Worm (Caenorhabditis elegans) whole organism, mixed stage, embryonic: ENCODE data around the gene cest-25.
A peak's percentile ranks its signal among the peaks of the same experiment; 100 is the strongest.

Experiments used
- M03D4.4 ChIP-seq: sonication (generic microtip); optimal IDR thresholded peaks from 2 replicates; lab custom pipeline; 2017; ENCODE audit warnings: mild to moderate bottlenecking, missing genetic modification characterization, missing compliant biosample characterization
- bed-3 ChIP-seq: fragments of 200-800 bp; sonication (Bioruptor generic); optimal IDR thresholded peaks from 3 replicates; lab custom pipeline; 2018; ENCODE audit warnings: mild to moderate bottlenecking, missing genetic modification characterization, moderate library complexity, missing compliant biosample characterization
- ceh-43 ChIP-seq: fragments of 200-800 bp; sonication (Bioruptor generic); optimal IDR thresholded peaks from 2 replicates; lab custom pipeline; 2018; ENCODE audit warnings: mild to moderate bottlenecking, missing genetic modification characterization, moderate library complexity, missing compliant biosample characterization
- ceh-83 ChIP-seq: fragments of 200-800 bp; sonication (Bioruptor generic); optimal IDR thresholded peaks from 2 replicates; lab custom pipeline; 2018; ENCODE audit warnings: mild to moderate bottlenecking, missing genetic modification characterization, missing compliant biosample characterization
- ces-1 ChIP-seq: fragments of 150-350 bp; optimal IDR thresholded peaks from 2 replicates; lab custom pipeline; 2014; ENCODE audit warnings: missing biosample characterization, missing genetic modification reagents, missing genetic modification characterization
- cnd-1 ChIP-seq: fragments of 200-800 bp; sonication (Bioruptor generic); optimal IDR thresholded peaks from 2 replicates; lab custom pipeline; 2018; ENCODE audit warnings: mild to moderate bottlenecking, missing genetic modification characterization, missing compliant biosample characterization
- drap-1 ChIP-seq: fragments of 200-800 bp; sonication (Bioruptor generic); optimal IDR thresholded peaks from 3 replicates; lab custom pipeline; 2018; ENCODE audit warnings: mild to moderate bottlenecking, missing genetic modification characterization, missing compliant biosample characterization
- elt-1 ChIP-seq: sonication (generic microtip); optimal IDR thresholded peaks from 2 replicates; lab custom pipeline; 2017; ENCODE audit warnings: missing genetic modification characterization, mild to moderate bottlenecking, missing compliant biosample characterization, antibody characterized with exemption, moderate library complexity, borderline replicate concordance; ENCODE audit not compliant: insufficient read depth
- flh-1 ChIP-seq: fragments of 200-800 bp; sonication (Bioruptor generic); optimal IDR thresholded peaks from 2 replicates; lab custom pipeline; 2018; ENCODE audit warnings: mild to moderate bottlenecking, missing genetic modification characterization, moderate library complexity, missing compliant biosample characterization
- ham-2 ChIP-seq: fragments of 200-800 bp; sonication (Bioruptor generic); optimal IDR thresholded peaks from 2 replicates; lab custom pipeline; 2018; ENCODE audit warnings: mild to moderate bottlenecking, missing genetic modification characterization, missing compliant biosample characterization
- hlh-1 ChIP-seq: fragments of 150-350 bp; optimal IDR thresholded peaks from 2 replicates; lab custom pipeline; 2014; ENCODE audit warnings: missing biosample characterization, missing genetic modification reagents, missing genetic modification characterization
- lin-13 ChIP-seq: fragments of 150-350 bp; optimal IDR thresholded peaks from 2 replicates; lab custom pipeline; 2014; ENCODE audit warnings: missing biosample characterization, missing genetic modification characterization
- lin-32 ChIP-seq: fragments of 200-800 bp; sonication (Bioruptor generic); optimal IDR thresholded peaks from 2 replicates; lab custom pipeline; 2018; ENCODE audit warnings: mild to moderate bottlenecking, missing genetic modification characterization, missing compliant biosample characterization
- lsy-2 ChIP-seq: fragments of 150-350 bp; optimal IDR thresholded peaks from 2 replicates; lab custom pipeline; 2014; ENCODE audit warnings: missing biosample characterization, missing genetic modification characterization
- mep-1 ChIP-seq: fragments of 150-350 bp; optimal IDR thresholded peaks from 2 replicates; lab custom pipeline; 2017; ENCODE audit warnings: missing biosample characterization, missing genetic modification reagents, missing genetic modification characterization, inconsistent platforms
- mls-2 ChIP-seq: sonication (generic microtip); optimal IDR thresholded peaks from 2 replicates; lab custom pipeline; 2016; ENCODE audit warnings: mild to moderate bottlenecking, missing genetic modification characterization, moderate library complexity, missing compliant biosample characterization
- nhr-12 ChIP-seq: fragments of 150-350 bp; optimal IDR thresholded peaks from 2 replicates; lab custom pipeline; 2014; ENCODE audit warnings: missing biosample characterization, missing genetic modification characterization
- nhr-2 ChIP-seq: fragments of 150-350 bp; optimal IDR thresholded peaks from 2 replicates; lab custom pipeline; 2014; ENCODE audit warnings: missing biosample characterization, missing genetic modification characterization
- nhr-237 ChIP-seq: fragments of 150-350 bp; optimal IDR thresholded peaks from 2 replicates; lab custom pipeline; 2014; ENCODE audit warnings: missing biosample characterization, missing genetic modification characterization
- nhr-28 ChIP-seq: fragments of 150-350 bp; optimal IDR thresholded peaks from 2 replicates; lab custom pipeline; 2014; ENCODE audit warnings: missing biosample characterization, missing genetic modification characterization
- nhr-76 ChIP-seq: sonication (generic microtip); optimal IDR thresholded peaks from 2 replicates; lab custom pipeline; 2017; ENCODE audit warnings: missing biosample characterization, missing genetic modification characterization
- pha-4 ChIP-seq: fragments of 150-350 bp; optimal IDR thresholded peaks from 2 replicates; lab custom pipeline; 2018; ENCODE audit warnings: missing biosample characterization, missing genetic modification reagents, missing genetic modification characterization
- sptf-1 ChIP-seq: sonication (generic microtip); optimal IDR thresholded peaks from 2 replicates; lab custom pipeline; 2017; ENCODE audit warnings: mild to moderate bottlenecking, missing genetic modification characterization, moderate library complexity, missing compliant biosample characterization
- unc-120 ChIP-seq: sonication (generic microtip); optimal IDR thresholded peaks from 2 replicates; lab custom pipeline; 2017; ENCODE audit warnings: missing genetic modification characterization, missing compliant biosample characterization; ENCODE audit not compliant: poor library complexity, severe bottlenecking
- unc-39 ChIP-seq: fragments of 150-350 bp; optimal IDR thresholded peaks from 2 replicates; lab custom pipeline; 2014; ENCODE audit warnings: missing biosample characterization, missing genetic modification characterization
- ztf-11 ChIP-seq: fragments of 150-350 bp; optimal IDR thresholded peaks from 2 replicates; lab custom pipeline; 2014; ENCODE audit warnings: missing biosample characterization, missing genetic modification characterization

Gene cest-25

DNA sequence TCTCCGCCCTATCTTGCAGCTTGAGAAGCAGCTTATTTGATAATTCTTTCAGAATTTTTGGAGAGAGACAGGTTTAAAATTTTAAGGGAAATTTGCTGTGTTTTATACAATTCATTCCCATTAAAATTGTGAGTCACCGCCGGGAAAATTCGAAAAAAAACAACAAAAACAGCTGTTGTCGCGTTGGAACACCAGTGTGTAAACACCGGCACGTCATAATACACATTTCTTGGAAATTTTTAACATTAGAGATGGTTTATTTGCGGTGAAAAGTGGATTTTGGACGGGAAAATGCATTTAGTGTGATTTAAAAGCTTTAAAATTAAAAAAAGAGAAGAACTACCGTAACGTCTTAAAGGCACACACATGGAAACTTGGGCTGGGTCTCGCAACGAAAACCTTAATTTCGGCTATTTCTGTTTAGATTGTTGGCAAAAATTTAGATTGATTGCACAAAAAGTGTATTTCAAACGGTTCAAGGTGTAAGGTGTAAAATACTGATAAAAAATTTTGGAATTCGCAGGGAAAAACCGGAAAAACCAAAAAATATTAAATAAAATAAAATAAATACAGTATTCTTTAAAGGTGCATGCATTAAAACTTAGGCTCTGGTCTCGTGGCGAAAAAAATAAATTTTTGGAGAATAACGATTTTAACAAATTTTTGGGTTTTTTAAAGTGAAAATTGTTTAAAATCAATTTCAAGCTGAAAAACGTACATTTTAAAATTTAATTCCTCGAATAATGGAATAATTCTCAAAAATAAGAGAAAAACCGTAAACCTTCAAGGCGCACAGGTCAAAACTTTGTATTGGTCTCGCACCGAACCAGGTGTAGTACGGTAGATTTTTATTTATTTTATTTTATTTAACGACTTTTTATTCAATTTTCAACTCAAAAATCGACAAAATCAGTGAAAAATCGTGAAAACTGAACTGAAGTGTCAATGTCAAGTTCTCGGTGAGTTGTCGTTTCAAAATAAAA lies 13.8 kb downstream of the cest-25 start, which contains the start of gene cosa-1:
cosa-1 (plus strand) TSS at position 896 of the 983 bp plus-strand sequence.
- TF ChIP-seq hlh-1 (tag; lab: Kevin White, UChicago) (peak; percentile 30), drap-1 (GFP tag; lab: Kevin White, UChicago) (no peak)

ce11 chrIII:2724992-2725220 lies 14.4 kb downstream of the cest-25 start, which contains the start of gene Y71H2AM.11:
TSS of gene Y71H2AM.11 (minus strand) at chrIII:2725092.
- no peak for TF ChIP-seq nhr-237 (tag; lab: Kevin White, UChicago)
- no peak for TF ChIP-seq mls-2 (tag; lab: Kevin White, UChicago)
- TF ChIP-seq cnd-1 (tag; lab: Kevin White, UChicago) = no peak
- no peak for TF ChIP-seq nhr-12 (tag; lab: Kevin White, UChicago)
- no peak for TF ChIP-seq elt-1
- TF ChIP-seq unc-39 (tag; lab: Kevin White, UChicago) = no peak
- no peak for TF ChIP-seq ces-1 (GFP tag; lab: Kevin White, UChicago)
- TF ChIP-seq ceh-43 (GFP tag; lab: Kevin White, UChicago) = no peak
- no peak for TF ChIP-seq ceh-83 (GFP tag; lab: Kevin White, UChicago)
- TF ChIP-seq M03D4.4 (tag; lab: Kevin White, UChicago) = no peak
- no peak for TF ChIP-seq lsy-2 (tag; lab: Kevin White, UChicago)
- no peak for TF ChIP-seq ztf-11 (tag; lab: Kevin White, UChicago)
- no peak for TF ChIP-seq mep-1 (tag; lab: Kevin White, UChicago)
- no peak for TF ChIP-seq bed-3 (GFP tag; lab: Kevin White, UChicago)
- TF ChIP-seq sptf-1 (tag; lab: Kevin White, UChicago) = no peak
- no peak for TF ChIP-seq lin-13 (tag; lab: Kevin White, UChicago)
- TF ChIP-seq flh-1 (GFP tag; lab: Kevin White, UChicago) = no peak
- TF ChIP-seq unc-120 (tag; lab: Kevin White, UChicago) = no peak

ce11 chrIII:2716514-2716913 lies 22.8 kb downstream of the cest-25 start, which contains the start of gene tmem-132:
TSS of gene tmem-132 (minus strand) at chrIII:2716614.
- TF ChIP-seq nhr-28 (tag; lab: Kevin White, UChicago) = no peak
- TF ChIP-seq ces-1 (GFP tag; lab: Kevin White, UChicago) = peak; percentile 2
- no peak for TF ChIP-seq drap-1 (GFP tag; lab: Kevin White, UChicago)
- TF ChIP-seq, all 35 proteins: peak for 1

ce11 chrIII:2711527-2711926 lies 27.8 kb downstream of the cest-25 start:
- TF ChIP-seq sptf-1 (tag; lab: Kevin White, UChicago) = no peak
- no peak for TF ChIP-seq nhr-2 (tag; lab: Kevin White, UChicago)
- TF ChIP-seq lin-13 (tag; lab: Kevin White, UChicago) = no peak
- no peak for TF ChIP-seq hlh-1 (tag; lab: Kevin White, UChicago)
- no peak for TF ChIP-seq unc-120 (tag; lab: Kevin White, UChicago)
- no peak for TF ChIP-seq lin-32 (GFP tag; lab: Kevin White, UChicago)
- no peak for TF ChIP-seq cnd-1 (tag; lab: Kevin White, UChicago)
- no peak for TF ChIP-seq unc-39 (tag; lab: Kevin White, UChicago)

DNA sequence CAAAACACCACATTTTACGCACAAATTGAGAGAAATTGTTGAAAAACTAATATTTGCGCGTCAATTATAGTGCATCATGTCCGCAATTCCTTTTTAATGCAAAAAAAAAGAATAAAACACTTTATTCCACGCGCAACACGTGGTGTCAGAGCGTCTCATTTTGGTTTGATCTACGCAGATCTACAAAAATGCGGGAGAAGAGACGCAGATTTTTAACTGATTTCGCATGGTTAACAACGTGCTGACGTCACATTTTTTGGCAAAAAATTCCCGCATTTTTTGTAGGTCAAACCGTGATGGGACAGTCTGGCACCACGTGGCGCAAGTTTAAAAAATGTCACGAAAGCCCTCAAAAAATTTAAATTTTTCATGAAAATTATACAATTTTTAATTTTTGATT lies 29.1 kb downstream of the cest-25 start:
- TF ChIP-seq ham-2 (GFP tag; lab: Kevin White, UChicago) (no peak), ztf-11 (tag; lab: Kevin White, UChicago) (no peak), nhr-76 (tag; lab: Kevin White, UChicago) (no peak), lsy-2 (tag; lab: Kevin White, UChicago) (no peak), nhr-2 (tag; lab: Kevin White, UChicago) (no peak), pha-4 (tag; lab: Kevin White, UChicago) (no peak), ceh-83 (GFP tag; lab: Kevin White, UChicago) (no peak)

DNA sequence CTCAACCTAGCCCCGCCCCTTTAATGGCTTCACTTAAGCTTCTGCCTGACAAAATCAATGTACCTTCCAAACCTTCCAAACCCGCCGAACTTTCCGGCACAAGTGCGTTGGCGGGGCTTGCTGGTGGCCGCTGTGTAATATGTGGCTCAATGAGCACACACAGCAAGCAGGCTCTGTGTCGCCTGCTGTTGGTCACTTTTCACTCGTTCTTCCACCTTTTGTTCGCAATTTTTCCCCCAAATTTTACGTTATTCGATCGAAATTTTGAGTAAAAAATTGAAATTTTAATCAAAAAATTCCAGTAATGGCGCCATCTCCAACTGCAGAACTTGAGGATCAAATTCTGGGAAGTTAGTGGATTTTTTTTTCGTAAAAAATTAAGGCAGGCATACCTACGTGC lies 38.7 kb downstream of the cest-25 start, which contains the start of gene set-27:
set-27 (plus strand) TSS at position 301 of the 400 bp plus-strand sequence.
- TF ChIP-seq hlh-1 (tag; lab: Kevin White, UChicago) = peak; percentile 78
- TF ChIP-seq ces-1 (GFP tag; lab: Kevin White, UChicago) = no peak
- TF ChIP-seq mep-1 (tag; lab: Kevin White, UChicago) = no peak
